Fruit fly (Drosophila melanogaster): ENCODE measurements around the gene CG5149.

CG5149 gene

dm6 chr2L:7427067-7427785, 39.2 kb upstream of the CG5149 start (continued):
- TF ChIP-seq CG10543 (GFP tag; optimal IDR thresholded peaks at IDR 0.05) (peak; percentile 61), Bteb2 (GFP tag; optimal IDR thresholded peaks at IDR 0.05) (no peak), ro (GFP tag; IDR thresholded peaks at IDR 0.05) (no peak), CG31365 (tag; optimal IDR thresholded peaks at IDR 0.05) (no peak), sug (tag; optimal IDR thresholded peaks at IDR 0.05) (peak; percentile 65), gcm (GFP tag; optimal IDR thresholded peaks at IDR 0.05) (no peak), CG10267 (tag; optimal IDR thresholded peaks at IDR 0.05) (no peak), tx (GFP tag; optimal IDR thresholded peaks at IDR 0.05) (no peak), CG8924 (tag; optimal IDR thresholded peaks at IDR 0.05) (no peak), Ravus (GFP tag; IDR thresholded peaks at IDR 0.05) (no peak), CG12219 (GFP tag; optimal IDR thresholded peaks at IDR 0.05) (no peak), Sry-δ (GFP tag; optimal IDR thresholded peaks at IDR 0.05) (no peak), lilli (GFP tag; optimal IDR thresholded peaks at IDR 0.05) (no peak), tup (GFP tag; optimal IDR thresholded peaks at IDR 0.05) (no peak), Xbp1 (GFP tag; optimal IDR thresholded peaks at IDR 0.05) (no peak), bigmax (GFP tag; optimal IDR thresholded peaks at IDR 0.05) (peak; percentile 89), pzg (GFP tag; optimal IDR thresholded peaks at IDR 0.05) (no peak), zen2 (GFP tag; IDR thresholded peaks at IDR 0.05; ENCODE audit: partially characterized antibody) (no peak), CG4328 (GFP tag; optimal IDR thresholded peaks at IDR 0.05) (peak; percentile 18), kay (GFP tag; optimal IDR thresholded peaks at IDR 0.05) (no peak), phol (tag; optimal IDR thresholded peaks at IDR 0.05) (no peak), CG18599 (GFP tag; optimal IDR thresholded peaks at IDR 0.05) (peak; percentile 26), CG14860 (GFP tag; IDR thresholded peaks at IDR 0.05; ENCODE audit: partially characterized antibody) (no peak), CG6765 (GFP tag; optimal IDR thresholded peaks at IDR 0.05) (no peak), CG8290 (GFP tag; optimal IDR thresholded peaks at IDR 0.05) (no peak), CG8290 (tag; optimal IDR thresholded peaks at IDR 0.05) (peak in 1 of 2 experiments; percentile 38), eve (GFP tag; optimal IDR thresholded peaks at IDR 0.05) (no peak), ab (GFP tag; optimal IDR thresholded peaks at IDR 0.05) (no peak), CG13424 (tag; optimal IDR thresholded peaks at IDR 0.05) (no peak), mld (GFP tag; IDR thresholded peaks at IDR 0.05; ENCODE audit: partially characterized antibody) (0 out of 3 replicates have a peak, but pooled peaks have one; percentile 39)

dm6 chr2L:7426326-7427066, 38.4 kb upstream of the CG5149 start, which contains the start of gene muc:
Gene muc (plus strand): TSS chr2L:7426866.
- 0 out of 2 replicates have a peak, but pooled peaks have one; percentile 52 for TF ChIP-seq Drgx (GFP tag; IDR thresholded peaks at IDR 0.05)
- peak; percentile 44 for TF ChIP-seq CG10979 (tag; optimal IDR thresholded peaks at IDR 0.05)
- TF ChIP-seq CG10366 (GFP tag; IDR thresholded peaks at IDR 0.05), result peak; percentile 29; the same call in 1 of the 2 replicates
- peak; percentile 41 for TF ChIP-seq CG17359 (tag; optimal IDR thresholded peaks at IDR 0.05)
- TF ChIP-seq toy (GFP tag; IDR thresholded peaks at IDR 0.05), result no peak
- TF ChIP-seq CG11504 (tag; optimal IDR thresholded peaks at IDR 0.05), result peak; percentile 55
- TF ChIP-seq NC2β (GFP tag; optimal IDR thresholded peaks at IDR 0.05), result peak; percentile 21
- TF ChIP-seq bsh (GFP tag; optimal IDR thresholded peaks at IDR 0.05), result peak in 1 of 2 experiments; percentile 31
- TF ChIP-seq CG9609 (GFP tag; optimal IDR thresholded peaks at IDR 0.05), result peak; percentile 38
- peak; percentile 46 for TF ChIP-seq Antp (GFP tag; optimal IDR thresholded peaks at IDR 0.05)
- no peak for TF ChIP-seq CG10321 (GFP tag; IDR thresholded peaks at IDR 0.05)
- TF ChIP-seq ken (GFP tag; IDR thresholded peaks at IDR 0.05), result 0 out of 3 replicates have a peak, but pooled peaks have one; percentile 8
- no peak for TF ChIP-seq kay (GFP tag; optimal IDR thresholded peaks at IDR 0.05)
- TF ChIP-seq ewg (GFP tag; optimal IDR thresholded peaks at IDR 0.05), result no peak
- peak; percentile 66 for TF ChIP-seq inv (GFP tag; IDR thresholded peaks at IDR 0.05; ENCODE audit: partially characterized antibody)
- no peak for TF ChIP-seq Oaz (GFP tag; IDR thresholded peaks at IDR 0.05)
- TF ChIP-seq CG8359 (GFP tag; optimal IDR thresholded peaks at IDR 0.05; ENCODE audit: borderline replicate concordance), result no peak
- TF ChIP-seq CG32772 (GFP tag; IDR thresholded peaks at IDR 0.05), result 0 out of 2 replicates have a peak, but pooled peaks have one; percentile 13
- TF ChIP-seq NK7.1 (GFP tag; optimal IDR thresholded peaks at IDR 0.05), result no peak
- TF ChIP-seq eve (GFP tag; optimal IDR thresholded peaks at IDR 0.05), result peak in 1 of 2 experiments; percentile 39

Measured in whole organism, embryonic.